Worm (Caenorhabditis elegans) whole organism, L4 larva: ENCODE results near the gene F58H1.2.

Experiments
- D1046.2 ChIP-seq: fragments of 200-800 bp; sonication (Bioruptor generic); IDR thresholded peaks from 2 replicates; pipeline ENCODE4 v1.3.6; 2022; ENCODE audit warnings: missing genetic modification characterization, missing compliant biosample characterization
- F10B5.3 ChIP-seq: sonication (generic microtip); optimal IDR thresholded peaks from 2 replicates; lab custom pipeline; 2016; ENCODE audit warnings: mild to moderate bottlenecking, missing genetic modification characterization, missing compliant biosample characterization
- T26A8.4 ChIP-seq: fragments of 200-800 bp; sonication (Bioruptor generic); IDR thresholded peaks from 2 replicates; pipeline ENCODE4 v1.3.6; 2022; ENCODE audit warnings: missing genetic modification characterization, missing compliant biosample characterization
- Y48G9A.11 ChIP-seq: fragments of 200-800 bp; sonication (Bioruptor generic); IDR thresholded peaks from 2 replicates; pipeline ENCODE4 v1.3.6; 2022; ENCODE audit warnings: missing genetic modification reagents, missing genetic modification characterization, missing compliant biosample characterization
- Y75B8A.6 ChIP-seq: fragments of 200-800 bp; sonication (Bioruptor generic); IDR thresholded peaks from 2 replicates; pipeline ENCODE4 v1.3.6; 2022; ENCODE audit warnings: missing genetic modification reagents, missing genetic modification characterization, missing compliant biosample characterization
- ZK546.5 ChIP-seq, 2 experiments: sonication (generic microtip); optimal IDR thresholded peaks; 2 replicates each; lab custom pipeline; 2017; ENCODE audit warnings: missing biosample characterization in 2 of 2, missing genetic modification characterization in 2 of 2
- aha-1 ChIP-seq: fragments of 150-350 bp; peaks from one replicate; lab custom pipeline; 2014; ENCODE audit warnings: missing biosample characterization, missing genetic modification characterization
- aly-2 ChIP-seq: sonication (generic microtip); optimal IDR thresholded peaks from 2 replicates; lab custom pipeline; 2018; ENCODE audit warnings: missing biosample characterization, missing genetic modification characterization
- ama-1 ChIP-seq: fragments of 150-350 bp; optimal IDR thresholded peaks from 2 replicates; lab custom pipeline; 2014; ENCODE audit warnings: inconsistent platforms, mixed read lengths
- attf-4 ChIP-seq: sonication (generic microtip); optimal IDR thresholded peaks from 3 replicates; lab custom pipeline; 2017; ENCODE audit warnings: missing biosample characterization, missing genetic modification characterization
- ceh-28 ChIP-seq: fragments of 150-350 bp; optimal IDR thresholded peaks from 2 replicates; lab custom pipeline; 2014; ENCODE audit warnings: missing biosample characterization, missing genetic modification reagents, missing genetic modification characterization
- ceh-32 ChIP-seq: sonication (generic microtip); optimal IDR thresholded peaks from 2 replicates; lab custom pipeline; 2016; ENCODE audit warnings: mild to moderate bottlenecking, missing genetic modification characterization, missing compliant biosample characterization; ENCODE audit not compliant: poor library complexity
- ceh-62 ChIP-seq: sonication (generic microtip); optimal IDR thresholded peaks from 2 replicates; lab custom pipeline; 2017; ENCODE audit warnings: missing biosample characterization, missing genetic modification characterization
- ceh-82 ChIP-seq: sonication (generic microtip); optimal IDR thresholded peaks from 2 replicates; lab custom pipeline; 2017; ENCODE audit warnings: missing biosample characterization, missing genetic modification characterization
- ces-1 ChIP-seq: fragments of 150-350 bp; sonication (generic microtip); optimal IDR thresholded peaks from 4 replicates; lab custom pipeline; 2014; ENCODE audit warnings: missing biosample characterization, missing genetic modification reagents, missing genetic modification characterization
- daf-12 ChIP-seq: fragments of 150-350 bp; optimal IDR thresholded peaks from 2 replicates; lab custom pipeline; 2014; ENCODE audit warnings: missing biosample characterization, missing genetic modification reagents, missing genetic modification characterization
- daf-16 ChIP-seq, 3 experiments: sonication (generic microtip); optimal IDR thresholded peaks; 2 replicates each; lab custom pipeline; 2016 to 2017; ENCODE audit warnings: missing genetic modification characterization in 3 of 3, missing genetic modification reagents in 3 of 3, mild to moderate bottlenecking in 2 of 3, missing compliant biosample characterization in 2 of 3, missing biosample characterization in 1 of 3, moderate library complexity in 1 of 3
- daf-19 ChIP-seq: fragments of 200-800 bp; sonication (Bioruptor generic); conservative IDR thresholded peaks from 2 replicates; pipeline ENCODE4 v1.3.6; 2022; ENCODE audit warnings: missing genetic modification characterization, missing compliant biosample characterization
- dmd-9 ChIP-seq: fragments of 200-800 bp; sonication (Bioruptor generic); IDR thresholded peaks from 2 replicates; pipeline ENCODE4 v1.3.6; 2022; ENCODE audit warnings: missing genetic modification reagents, missing genetic modification characterization, missing compliant biosample characterization
- dpl-1 ChIP-seq: fragments of 150-350 bp; optimal IDR thresholded peaks from 2 replicates; lab custom pipeline; 2014; ENCODE audit warnings: missing biosample characterization, missing genetic modification reagents, missing genetic modification characterization
- egl-27 ChIP-seq: sonication (generic microtip); optimal IDR thresholded peaks from 3 replicates; lab custom pipeline; 2017; ENCODE audit warnings: missing biosample characterization, missing genetic modification reagents, missing genetic modification characterization
- fkh-10 ChIP-seq: fragments of 150-350 bp; optimal IDR thresholded peaks from 2 replicates; lab custom pipeline; 2014; ENCODE audit warnings: missing biosample characterization, missing genetic modification reagents, missing genetic modification characterization
- gei-8 ChIP-seq: fragments of 200-800 bp; sonication (Bioruptor generic); optimal IDR thresholded peaks from 2 replicates; lab custom pipeline; 2018; ENCODE audit warnings: mild to moderate bottlenecking, missing genetic modification characterization, missing compliant biosample characterization
- hlh-11 ChIP-seq: fragments of 200-800 bp; sonication (Bioruptor generic); optimal IDR thresholded peaks from 2 replicates; lab custom pipeline; 2018; ENCODE audit warnings: mild to moderate bottlenecking, missing genetic modification characterization, missing compliant biosample characterization
- hlh-30 ChIP-seq: sonication (generic microtip); optimal IDR thresholded peaks from 2 replicates; lab custom pipeline; 2017; ENCODE audit warnings: antibody characterized with exemption, mild to moderate bottlenecking, missing genetic modification characterization, missing compliant biosample characterization; ENCODE audit not compliant: insufficient read depth
- lin-15B ChIP-seq: fragments of 150-350 bp; sonication (generic microtip); optimal IDR thresholded peaks from 3 replicates; lab custom pipeline; 2014; ENCODE audit warnings: missing biosample characterization, missing genetic modification characterization
- lin-29 ChIP-seq: fragments of 200-800 bp; sonication (Bioruptor generic); IDR thresholded peaks from 2 replicates; pipeline ENCODE4 v1.3.6; 2022; ENCODE audit warnings: missing genetic modification reagents, missing genetic modification characterization, missing compliant biosample characterization
- lin-39 ChIP-seq: fragments of 150-350 bp; optimal IDR thresholded peaks from 2 replicates; lab custom pipeline; 2014; ENCODE audit warnings: missing biosample characterization, missing genetic modification reagents, missing genetic modification characterization
- lir-3 ChIP-seq: sonication (generic microtip); optimal IDR thresholded peaks from 2 replicates; lab custom pipeline; 2016; ENCODE audit warnings: mild to moderate bottlenecking, missing genetic modification characterization, missing compliant biosample characterization
- mdl-1 ChIP-seq, 2 experiments: fragments of 150-350 bp in 1 of 2; sonication (generic microtip) in 1 of 2; optimal IDR thresholded peaks; 2 replicates each; lab custom pipeline; 2014 to 2017; ENCODE audit warnings: missing biosample characterization in 2 of 2, missing genetic modification characterization in 2 of 2
- mdt-29 ChIP-seq: fragments of 200-800 bp; sonication (Bioruptor generic); IDR thresholded peaks from 2 replicates; pipeline ENCODE4 v1.3.6; 2022; ENCODE audit warnings: missing genetic modification reagents, missing genetic modification characterization, missing compliant biosample characterization
- nhr-10 ChIP-seq: fragments of 150-350 bp; optimal IDR thresholded peaks from 2 replicates; lab custom pipeline; 2014; ENCODE audit warnings: missing biosample characterization, missing genetic modification characterization
- nhr-102 ChIP-seq: sonication (generic microtip); optimal IDR thresholded peaks from 2 replicates; lab custom pipeline; 2016; ENCODE audit warnings: mild to moderate bottlenecking, missing genetic modification characterization, moderate library complexity, missing compliant biosample characterization
- nhr-25 ChIP-seq: sonication (generic microtip); optimal IDR thresholded peaks from 2 replicates; lab custom pipeline; 2017; ENCODE audit warnings: missing genetic modification characterization, mild to moderate bottlenecking, missing compliant biosample characterization, antibody characterized with exemption, moderate library complexity, borderline replicate concordance; ENCODE audit not compliant: insufficient read depth
- nhr-48 ChIP-seq: sonication (generic microtip); optimal IDR thresholded peaks from 2 replicates; lab custom pipeline; 2016; ENCODE audit warnings: mild to moderate bottlenecking, missing genetic modification characterization, missing compliant biosample characterization
- nhr-6 ChIP-seq: fragments of 150-350 bp; optimal IDR thresholded peaks from 2 replicates; lab custom pipeline; 2014; ENCODE audit warnings: missing biosample characterization, missing genetic modification characterization
- pha-4 ChIP-seq, 2 experiments: fragments of 150-350 bp in 1 of 2; fragments of 200-800 bp in 1 of 2; sonication (Bioruptor generic) in 1 of 2; IDR thresholded peaks in 1 of 2; optimal IDR thresholded peaks in 1 of 2; 2 replicates each; pipeline versions ENCODE4 v1.3.6 to Lab custom; 2014 to 2022; ENCODE audit warnings: missing genetic modification characterization in 2 of 2, missing genetic modification reagents in 2 of 2, missing biosample characterization in 1 of 2, missing compliant biosample characterization in 1 of 2
- pqm-1 ChIP-seq: sonication (generic microtip); optimal IDR thresholded peaks from 2 replicates; lab custom pipeline; 2017; ENCODE audit warnings: missing biosample characterization, missing genetic modification characterization
- sdz-12 ChIP-seq: fragments of 200-800 bp; sonication (Bioruptor generic); optimal IDR thresholded peaks from 2 replicates; lab custom pipeline; 2018; ENCODE audit warnings: mild to moderate bottlenecking, missing genetic modification characterization, missing compliant biosample characterization
- snpc-4 ChIP-seq: fragments of 150-350 bp; optimal IDR thresholded peaks from 2 replicates; lab custom pipeline; 2014; ENCODE audit warnings: missing biosample characterization, missing genetic modification characterization
- spr-1 ChIP-seq: sonication (generic microtip); optimal IDR thresholded peaks from 2 replicates; lab custom pipeline; 2016; ENCODE audit warnings: mild to moderate bottlenecking, missing genetic modification characterization, missing compliant biosample characterization
- spr-3 ChIP-seq: fragments of 200-800 bp; sonication (Bioruptor generic); optimal IDR thresholded peaks from 2 replicates; lab custom pipeline; 2018; ENCODE audit warnings: mild to moderate bottlenecking, missing genetic modification characterization, missing compliant biosample characterization
- tra-1 ChIP-seq: fragments of 200-800 bp; sonication (Bioruptor generic); IDR thresholded peaks from 2 replicates; pipeline ENCODE4 v1.3.6; 2022; ENCODE audit warnings: missing genetic modification reagents, missing genetic modification characterization, missing compliant biosample characterization
- unc-130 ChIP-seq: sonication (generic microtip); optimal IDR thresholded peaks from 2 replicates; lab custom pipeline; 2016; ENCODE audit warnings: missing genetic modification reagents, missing genetic modification characterization, missing compliant biosample characterization
- unc-39 ChIP-seq: sonication (generic microtip); optimal IDR thresholded peaks from 2 replicates; lab custom pipeline; 2017; ENCODE audit warnings: missing biosample characterization, missing genetic modification characterization
- unc-62 ChIP-seq, 3 experiments: fragments of 150-350 bp in 1 of 3; sonication (generic microtip); optimal IDR thresholded peaks in 2 of 3; peaks in 1 of 3; 1 replicate in 1 of 3; 2 replicates in 2 of 3; lab custom pipeline; 2014 to 2017; ENCODE audit warnings: missing biosample characterization in 3 of 3, missing genetic modification characterization in 3 of 3, missing genetic modification reagents in 3 of 3, missing genotype in 1 of 3
- zag-1 ChIP-seq: fragments of 150-350 bp; optimal IDR thresholded peaks from 2 replicates; lab custom pipeline; 2014; ENCODE audit warnings: missing biosample characterization, missing genetic modification characterization
- zip-11 ChIP-seq: fragments of 200-800 bp; sonication (Bioruptor generic); IDR thresholded peaks from 2 replicates; pipeline ENCODE4 v1.3.6; 2022; ENCODE audit warnings: missing genetic modification characterization, missing compliant biosample characterization
- zip-2 ChIP-seq: fragments of 150-350 bp; optimal IDR thresholded peaks from 2 replicates; lab custom pipeline; 2014; ENCODE audit warnings: missing biosample characterization, missing genetic modification characterization
- ztf-11 ChIP-seq: fragments of 150-350 bp; optimal IDR thresholded peaks from 2 replicates; lab custom pipeline; 2014; ENCODE audit warnings: missing biosample characterization, missing genetic modification characterization
- ztf-7 ChIP-seq: fragments of 150-350 bp; optimal IDR thresholded peaks from 2 replicates; lab custom pipeline; 2014; ENCODE audit warnings: missing biosample characterization, missing genetic modification characterization

The F58H1.2 gene

ce11 chrV:11896322-11896898, 32.5 kb upstream of the F58H1.2 start (continued):
- TF ChIP-seq lir-3 (tag; lab: Kevin White, UChicago): no peak
- no peak for TF ChIP-seq ztf-7 (tag; lab: Kevin White, UChicago)
- no peak for TF ChIP-seq fkh-10 (GFP tag; lab: Kevin White, UChicago)
- no peak for TF ChIP-seq F10B5.3 (tag; lab: Kevin White, UChicago)
- TF ChIP-seq ceh-82 (tag; lab: Kevin White, UChicago): no peak
- TF ChIP-seq Y48G9A.11: no peak
- TF ChIP-seq daf-19 (GFP tag; lab: Robert Waterston, UW): no peak
- peak; percentile 26 for TF ChIP-seq nhr-25
- no peak for TF ChIP-seq ama-1
- no peak for TF ChIP-seq attf-4 (tag; lab: Kevin White, UChicago)
- no peak for TF ChIP-seq zag-1 (tag; lab: Kevin White, UChicago)
- TF ChIP-seq aly-2: no peak
- peak; percentile 89 for TF ChIP-seq aha-1 (tag; lab: Kevin White, UChicago)
- 0 out of 2 replicates have a peak, but pooled peaks have one; percentile 24 for TF ChIP-seq tra-1 (GFP tag; lab: Robert Waterston, UW)
- peak in 1 of 2 experiments; percentile 96 for TF ChIP-seq unc-62 (GFP tag; optimal IDR thresholded peaks at IDR 0.05 in 1 of 2; lab: Kevin White, UChicago)
- no peak for TF ChIP-seq unc-62 (tag; optimal IDR thresholded peaks at IDR 0.05; lab: Kevin White, UChicago)
- TF ChIP-seq ceh-32 (tag; lab: Kevin White, UChicago): no peak
- TF ChIP-seq gei-8 (GFP tag; lab: Kevin White, UChicago): no peak
- TF ChIP-seq unc-130 (GFP tag; lab: Kevin White, UChicago): no peak
- no peak for TF ChIP-seq pha-4 (GFP tag; IDR thresholded peaks at IDR 0.05; lab: Robert Waterston, UW)
- peak; percentile 53 for TF ChIP-seq pha-4 (tag; optimal IDR thresholded peaks at IDR 0.05; lab: Kevin White, UChicago)
- TF ChIP-seq ceh-62: no peak
- TF ChIP-seq nhr-48 (tag; lab: Kevin White, UChicago): no peak
- no peak for TF ChIP-seq hlh-30 (tag; lab: Kevin White, UChicago)
- TF ChIP-seq T26A8.4 (GFP tag; lab: Robert Waterston, UW): no peak
- no peak for TF ChIP-seq ZK546.5 (tag; optimal IDR thresholded peaks at IDR 0.05; lab: Kevin White, UChicago)
- peak; percentile 34 for TF ChIP-seq nhr-6 (tag; lab: Kevin White, UChicago)
- TF ChIP-seq zip-11 (GFP tag; lab: Robert Waterston, UW): no peak
- TF ChIP-seq lin-39 (tag; lab: Kevin White, UChicago): no peak
- TF ChIP-seq Y75B8A.6 (GFP tag; lab: Robert Waterston, UW): no peak
- TF ChIP-seq dpl-1 (GFP tag; lab: Kevin White, UChicago): peak; percentile 79
- TF ChIP-seq dmd-9 (GFP tag; lab: Robert Waterston, UW): 0 out of 2 replicates have a peak, but pooled peaks have one; percentile 29
- no peak for TF ChIP-seq sdz-12 (GFP tag; lab: Kevin White, UChicago)
- no peak for TF ChIP-seq spr-3 (GFP tag; lab: Kevin White, UChicago)
- no peak for TF ChIP-seq nhr-10 (tag; lab: Kevin White, UChicago)
- TF ChIP-seq daf-12 (tag; lab: Kevin White, UChicago): no peak
- TF ChIP-seq zip-2: no peak
- peak; percentile 72 for TF ChIP-seq hlh-11
- TF ChIP-seq ces-1 (GFP tag; lab: Kevin White, UChicago): no peak
- TF ChIP-seq pqm-1 (tag; lab: Kevin White, UChicago): no peak
- TF ChIP-seq daf-16 (GFP tag; optimal IDR thresholded peaks at IDR 0.05; lab: Kevin White, UChicago): no peak
- peak; percentile 74 for TF ChIP-seq daf-16 (tag; optimal IDR thresholded peaks at IDR 0.05; lab: Kevin White, UChicago)
- TF ChIP-seq lin-29 (GFP tag; lab: Robert Waterston, UW): no peak
- TF ChIP-seq nhr-102: no peak
- TF ChIP-seq unc-39 (tag; lab: Kevin White, UChicago): no peak
- TF ChIP-seq ztf-11 (tag; lab: Kevin White, UChicago): no peak
- no peak for TF ChIP-seq snpc-4 (tag; lab: Kevin White, UChicago)
- no peak for TF ChIP-seq egl-27 (tag; lab: Kevin White, UChicago)
- no peak for TF ChIP-seq lin-15B (tag; lab: Kevin White, UChicago)
- TF ChIP-seq ceh-28 (tag; lab: Kevin White, UChicago): no peak
- no peak for TF ChIP-seq mdl-1 (tag; optimal IDR thresholded peaks at IDR 0.05; lab: Kevin White, UChicago)
- no peak for TF ChIP-seq D1046.2 (GFP tag; lab: Robert Waterston, UW)
- TF ChIP-seq mdt-29 (GFP tag; lab: Robert Waterston, UW): no peak
- no peak for TF ChIP-seq spr-1 (tag; lab: Kevin White, UChicago)
